Worm (Caenorhabditis elegans): ENCODE measurements around the gene F13H10.6.
A peak's percentile ranks its signal among the peaks of the same experiment; 100 is the strongest.

ce11 chrIV:11026648-11027047 is 17.6 kb downstream of the F13H10.6 start:
- no peak for TF ChIP-seq F37B4.10 (GFP tag; IDR thresholded peaks at IDR 0.05)
- TF ChIP-seq xnd-1 (tag; optimal IDR thresholded peaks at IDR 0.05), result no peak
- TF ChIP-seq lir-1 (GFP tag; conservative IDR thresholded peaks at IDR 0.05), result no peak
- no peak for TF ChIP-seq rcor-1 (GFP tag; IDR thresholded peaks at IDR 0.05)
- no peak for TF ChIP-seq lin-35 (GFP tag; optimal IDR thresholded peaks at IDR 0.05)
- peak; percentile 17 for TF ChIP-seq ceh-27 (GFP tag; optimal IDR thresholded peaks at IDR 0.05)
- no peak for TF ChIP-seq ama-1 (optimal IDR thresholded peaks at IDR 0.05)
- no peak for TF ChIP-seq ama-1 (GFP tag; optimal IDR thresholded peaks at IDR 0.05)
- TF ChIP-seq hsf-1 (GFP tag; IDR thresholded peaks at IDR 0.05), result peak; percentile 13; the same call in 1 of the 2 replicates

All from whole organism, young adult.